Worm (Caenorhabditis elegans) whole organism, L2 larva: Measurements from ENCODE around the gene C34D10.5.

ENCODE experiments used
- R02D3.7 ChIP-seq: fragments of 150-350 bp; optimal IDR thresholded peaks from 2 replicates; lab custom pipeline; 2014; ENCODE audit warnings: missing biosample characterization, missing genetic modification characterization
- lin-13 ChIP-seq: fragments of 150-350 bp; optimal IDR thresholded peaks from 2 replicates; lab custom pipeline; 2014; ENCODE audit warnings: missing biosample characterization, missing genetic modification reagents, missing genetic modification characterization
- lsy-2 ChIP-seq, 2 experiments: fragments of 150-350 bp in 1 of 2; sonication (generic microtip) in 1 of 2; optimal IDR thresholded peaks; 2 replicates each; lab custom pipeline; 2014 to 2017; ENCODE audit warnings: missing biosample characterization in 2 of 2, missing genetic modification characterization in 2 of 2
- mdl-1 ChIP-seq, 2 experiments: fragments of 150-350 bp in 1 of 2; sonication (generic microtip) in 1 of 2; optimal IDR thresholded peaks; 2 replicates each; lab custom pipeline; 2017; ENCODE audit warnings: missing biosample characterization in 2 of 2, missing genetic modification characterization in 2 of 2
- nhr-11 ChIP-seq: fragments of 150-350 bp; optimal IDR thresholded peaks from 2 replicates; lab custom pipeline; 2014; ENCODE audit warnings: missing biosample characterization, missing genetic modification characterization
- nhr-129 ChIP-seq: fragments of 150-350 bp; optimal IDR thresholded peaks from 2 replicates; lab custom pipeline; 2014; ENCODE audit warnings: missing biosample characterization, missing genetic modification characterization
- nhr-23 ChIP-seq: fragments of 150-350 bp; optimal IDR thresholded peaks from 2 replicates; lab custom pipeline; 2014; ENCODE audit warnings: missing biosample characterization, missing genetic modification reagents, missing genetic modification characterization
- ztf-1 ChIP-seq: fragments of 200-800 bp; sonication (Bioruptor generic); conservative IDR thresholded peaks from 2 replicates; pipeline ENCODE4 v1.3.6; 2022; ENCODE audit warnings: missing genetic modification characterization, missing compliant biosample characterization

DNA sequence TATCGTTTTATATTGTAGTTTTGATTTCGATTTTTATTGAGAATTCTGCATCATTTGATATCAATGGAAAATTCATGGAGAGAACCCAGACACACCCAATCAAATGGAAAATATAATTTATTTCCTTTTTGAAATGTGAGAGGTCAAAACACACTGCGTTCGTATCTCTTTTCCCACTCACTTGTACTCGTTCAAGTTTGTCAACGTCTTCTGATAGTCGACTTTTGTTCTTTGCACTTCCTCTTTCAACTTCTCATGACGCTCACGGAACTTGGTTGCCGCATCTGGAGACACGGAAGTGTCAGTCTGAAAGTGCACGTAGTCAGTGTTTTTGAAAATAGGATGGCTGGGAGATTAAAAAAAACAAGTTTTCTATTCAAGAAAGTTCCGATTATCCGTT is 27.5 kb upstream of the C34D10.5 start:
- TF ChIP-seq nhr-129 (tag; lab: Kevin White, UChicago), result no peak
- no peak for TF ChIP-seq lsy-2 (tag; optimal IDR thresholded peaks at IDR 0.05; lab: Kevin White, UChicago)
- TF ChIP-seq nhr-11 (tag; lab: Kevin White, UChicago), result no peak
- TF ChIP-seq ztf-1 (GFP tag; lab: Robert Waterston, UW), result no peak
- no peak for TF ChIP-seq nhr-23 (tag; lab: Kevin White, UChicago)
- no peak for TF ChIP-seq mdl-1 (tag; optimal IDR thresholded peaks at IDR 0.05; lab: Kevin White, UChicago)
- TF ChIP-seq R02D3.7 (tag; lab: Kevin White, UChicago), result no peak
- no peak for TF ChIP-seq lin-13
